Fruit fly (Drosophila melanogaster) S2 (cell line): Measurements from ENCODE around the gene CG7115.
"Not testable (repeated sequence)": the region's sequence is repeated elsewhere in the genome, so short reads cannot be mapped to it uniquely, and the experiment has no call there.

ENCODE experiments used
- CG8478 ChIP-seq: fragments of >200 bp; optimal IDR thresholded peaks from 2 replicates; lab custom pipeline; 2018
- CTCF ChIP-seq, 2 experiments: fragments of >200 bp; optimal IDR thresholded peaks; 2 replicates each; lab custom pipeline; 2018

dm6 chr2L:7856380-7857127 lies 35.6 kb downstream of the CG7115 start, which contains the start of gene lectin-28C:
- peak; percentile 93 to 94 for TF ChIP-seq CTCF (optimal IDR thresholded peaks at IDR 0.05; lab: Kevin White, UChicago)
- TF ChIP-seq CG8478 (lab: Kevin White, UChicago), result not testable (repeated sequence)
